Fruit fly (Drosophila melanogaster): ENCODE data around the gene ttk.

Gene ttk

DNA sequence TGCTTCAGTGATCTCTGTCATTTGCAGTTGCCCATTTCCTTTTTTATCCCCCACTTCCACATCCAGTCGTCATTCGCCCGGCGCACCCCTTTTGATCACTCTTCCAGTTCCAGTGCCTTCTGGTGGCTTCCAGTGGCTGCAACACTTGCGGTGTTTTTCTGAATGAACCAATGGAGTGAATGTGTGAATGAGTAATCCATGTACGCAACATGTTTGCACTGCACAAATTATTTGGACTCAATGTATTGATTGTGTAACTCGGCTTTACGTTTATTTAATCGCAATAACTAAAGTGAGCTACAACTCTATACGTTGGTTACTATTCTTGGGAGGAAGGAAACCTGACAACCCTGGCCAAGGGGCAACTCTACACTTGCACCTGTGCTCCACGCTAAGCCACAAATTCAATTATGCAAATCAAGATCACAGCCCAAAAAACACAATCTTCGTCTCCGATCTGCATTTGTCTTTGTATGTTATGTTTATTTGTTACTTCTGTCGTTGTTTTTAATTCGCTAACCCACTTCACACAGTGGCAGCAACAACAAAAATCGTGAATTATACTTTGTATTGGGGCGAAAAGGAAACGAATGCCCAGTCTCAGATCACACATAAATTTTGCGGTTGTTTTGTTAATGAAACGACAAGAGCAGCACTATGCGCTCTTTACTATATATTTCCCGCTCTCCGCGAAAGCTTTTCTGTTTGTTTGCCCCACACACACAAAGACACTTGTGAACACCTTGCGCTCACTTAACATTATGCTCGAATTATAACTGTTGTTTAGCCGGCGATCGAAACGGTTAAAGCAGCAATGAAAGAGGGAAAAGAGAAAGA is 1.4 kb downstream of the ttk start:
- TF ChIP-seq ovo (GFP tag; optimal IDR thresholded peaks at IDR 0.05) (peak; percentile 71), pad (GFP tag; optimal IDR thresholded peaks at IDR 0.05) (peak; percentile 86), toe (GFP tag; optimal IDR thresholded peaks at IDR 0.05) (no peak), cic (GFP tag; optimal IDR thresholded peaks at IDR 0.05) (peak; percentile 8), CG14711 (tag; optimal IDR thresholded peaks at IDR 0.05) (peak; percentile 63), kay (GFP tag; ENCODE audit: borderline replicate concordance) (peak; percentile 94)

DNA sequence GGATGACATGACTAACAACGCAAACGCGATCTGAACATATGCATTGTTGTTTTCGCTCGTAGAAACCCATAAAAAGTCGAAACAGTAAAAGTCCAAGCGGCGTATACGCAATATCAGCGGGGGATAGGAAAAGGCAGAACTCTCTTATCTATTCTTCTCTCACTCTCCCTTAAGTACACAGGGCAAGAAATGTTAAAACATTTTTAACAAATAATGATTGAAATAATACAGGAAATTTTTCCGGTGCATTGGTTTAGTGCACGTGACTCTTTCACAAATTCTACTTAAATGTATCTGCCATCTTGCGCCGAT is 2.0 kb downstream of the ttk start:
- TF ChIP-seq CG1620 (GFP tag; optimal IDR thresholded peaks at IDR 0.05) (no peak), CG11617 (GFP tag; optimal IDR thresholded peaks at IDR 0.05) (peak; percentile 3), CG33017 (tag; optimal IDR thresholded peaks at IDR 0.05) (no peak), kay (GFP tag; ENCODE audit: borderline replicate concordance) (peak; percentile 72), Crg-1 (GFP tag; optimal IDR thresholded peaks at IDR 0.05) (no peak), CG14711 (tag; optimal IDR thresholded peaks at IDR 0.05) (no peak), CG12768 (GFP tag; optimal IDR thresholded peaks at IDR 0.05) (no peak), ovo (GFP tag; optimal IDR thresholded peaks at IDR 0.05) (no peak), CG7101 (tag; optimal IDR thresholded peaks at IDR 0.05) (no peak), Hr96 (GFP tag; optimal IDR thresholded peaks at IDR 0.05) (no peak), CG7045 (GFP tag; optimal IDR thresholded peaks at IDR 0.05) (no peak), CG5204 (GFP tag; optimal IDR thresholded peaks at IDR 0.05) (no peak)

DNA sequence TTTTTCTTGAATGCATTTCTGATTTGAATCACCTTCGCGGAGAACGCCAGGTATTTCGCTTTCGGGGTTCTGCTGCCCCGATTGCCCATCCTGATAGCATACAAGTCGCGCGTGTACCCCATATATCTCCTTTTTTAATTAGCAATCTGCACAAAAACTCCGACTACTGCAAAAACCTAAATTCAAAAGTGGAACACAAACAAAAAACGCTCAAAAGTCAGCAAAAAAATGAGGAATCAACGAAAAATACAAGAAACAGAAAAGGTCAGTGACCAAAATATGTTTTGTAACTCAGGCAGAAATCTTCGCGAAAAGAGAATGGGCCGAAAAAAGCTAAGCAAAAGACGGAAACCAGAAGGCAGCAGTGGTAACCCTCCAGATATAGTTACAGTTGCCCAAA is 2.6 kb downstream of the ttk start:
- TF ChIP-seq CG11617 (GFP tag; optimal IDR thresholded peaks at IDR 0.05) = no peak
- peak; percentile 95 for TF ChIP-seq tj (GFP tag; optimal IDR thresholded peaks at IDR 0.05)

DNA sequence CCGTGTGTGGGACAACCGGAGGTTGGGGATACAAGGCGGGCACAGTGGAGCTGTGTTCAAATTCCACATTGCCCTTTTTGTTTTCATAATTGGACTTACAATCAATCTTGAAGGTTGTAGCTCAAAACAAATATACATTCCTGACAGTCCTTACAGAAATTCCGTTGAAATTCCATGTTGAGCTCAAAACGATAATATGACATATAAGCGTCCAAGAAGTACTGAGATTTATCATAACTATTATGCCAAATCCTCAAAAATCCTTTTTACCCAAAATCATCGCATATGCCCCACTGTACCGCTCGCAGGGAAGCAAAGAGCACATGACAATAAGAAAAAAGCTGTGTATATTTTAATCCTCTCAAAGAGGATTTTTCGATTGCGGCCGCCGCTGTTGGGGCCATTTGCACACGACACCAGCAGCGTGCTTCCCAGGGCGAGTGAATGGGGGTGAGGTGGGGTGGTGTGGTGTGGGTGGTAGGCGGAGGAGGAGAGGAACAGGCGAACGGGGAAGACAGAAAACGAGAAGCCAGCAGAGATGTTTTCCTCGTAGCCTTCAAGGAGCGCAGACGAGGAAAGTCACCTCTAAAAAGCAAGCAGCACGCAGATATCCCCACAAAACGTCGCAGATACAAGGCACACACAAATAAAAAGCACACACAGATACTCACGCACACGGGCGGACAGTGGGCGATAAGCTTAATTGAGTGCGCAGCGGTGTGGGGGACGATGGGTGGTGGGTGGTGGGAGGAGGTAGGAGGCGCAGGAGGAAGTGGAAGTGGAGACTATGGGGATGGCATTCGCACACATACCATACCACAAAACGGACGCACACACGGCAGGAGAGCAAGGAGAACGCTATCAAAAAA is 3.9 kb downstream of the ttk start:
- TF ChIP-seq Hr96 (GFP tag; optimal IDR thresholded peaks at IDR 0.05) (no peak), CG12768 (GFP tag; optimal IDR thresholded peaks at IDR 0.05) (no peak), toe (GFP tag; optimal IDR thresholded peaks at IDR 0.05) (peak; percentile 26), Clk (GFP tag; optimal IDR thresholded peaks at IDR 0.05) (no peak), Mnt (GFP tag; optimal IDR thresholded peaks at IDR 0.05) (no peak), CG1620 (GFP tag; optimal IDR thresholded peaks at IDR 0.05) (no peak), CG5204 (GFP tag; optimal IDR thresholded peaks at IDR 0.05) (peak; percentile 60), CG7045 (GFP tag; optimal IDR thresholded peaks at IDR 0.05) (peak; percentile 15), ovo (GFP tag; optimal IDR thresholded peaks at IDR 0.05) (no peak), Crg-1 (GFP tag; optimal IDR thresholded peaks at IDR 0.05) (no peak), CG33017 (tag; optimal IDR thresholded peaks at IDR 0.05) (peak; percentile 5), pad (GFP tag; optimal IDR thresholded peaks at IDR 0.05) (no peak), CG7101 (tag; optimal IDR thresholded peaks at IDR 0.05) (no peak), bab1 (GFP tag; optimal IDR thresholded peaks at IDR 0.05) (no peak), cnc (optimal IDR thresholded peaks at IDR 0.05) (no peak), tj (GFP tag; optimal IDR thresholded peaks at IDR 0.05) (no peak)

DNA sequence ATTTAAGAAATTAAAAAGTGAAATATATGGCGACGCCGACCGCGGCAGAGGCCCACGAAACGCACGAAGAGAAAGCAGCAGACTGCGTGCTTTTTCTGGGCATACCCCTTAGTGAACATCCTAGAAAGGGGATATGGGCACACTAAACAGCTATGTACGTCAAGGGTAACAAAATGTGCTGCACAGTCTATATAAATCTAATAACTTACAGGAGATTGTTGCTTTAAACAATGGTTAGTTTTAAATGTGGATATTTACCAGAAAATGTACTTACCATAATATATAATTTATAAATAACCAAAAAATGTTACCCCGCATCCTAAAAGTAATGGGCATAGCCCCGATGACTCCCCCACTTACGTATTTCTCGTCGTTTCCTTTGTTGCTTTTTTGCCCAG is 4.5 kb downstream of the ttk start:
- TF ChIP-seq cic (GFP tag; optimal IDR thresholded peaks at IDR 0.05) = no peak
- TF ChIP-seq bab1 (GFP tag; optimal IDR thresholded peaks at IDR 0.05) = no peak
- no peak for TF ChIP-seq Mnt (GFP tag; optimal IDR thresholded peaks at IDR 0.05)
- TF ChIP-seq CG1620 (GFP tag; optimal IDR thresholded peaks at IDR 0.05) = no peak

DNA sequence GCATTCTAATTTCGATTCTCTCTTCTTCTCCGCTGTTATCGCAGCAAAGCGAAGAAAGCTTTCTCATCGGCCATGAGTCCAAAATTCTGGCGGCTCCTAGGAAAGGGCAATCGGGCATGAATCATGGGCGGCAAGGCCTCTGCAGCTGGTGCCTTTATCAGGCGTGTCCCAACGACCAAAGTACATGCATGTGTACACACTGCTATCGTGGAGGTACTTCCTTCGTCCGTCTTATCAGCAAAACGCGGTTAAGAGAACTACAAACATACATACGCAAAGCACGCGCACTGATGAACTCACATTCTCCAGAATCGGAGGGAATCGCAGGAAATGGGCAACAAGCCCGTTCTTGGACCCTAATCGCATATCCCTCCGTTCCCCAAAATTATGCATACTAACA is 5.3 kb downstream of the ttk start:
- TF ChIP-seq CG33017 (tag; optimal IDR thresholded peaks at IDR 0.05) (no peak), CG11617 (GFP tag; optimal IDR thresholded peaks at IDR 0.05) (no peak), cic (GFP tag; optimal IDR thresholded peaks at IDR 0.05) (no peak), Hr96 (GFP tag; optimal IDR thresholded peaks at IDR 0.05) (no peak), pad (GFP tag; optimal IDR thresholded peaks at IDR 0.05) (no peak), Clk (GFP tag; optimal IDR thresholded peaks at IDR 0.05) (no peak), tj (GFP tag; optimal IDR thresholded peaks at IDR 0.05) (no peak), CG7101 (tag; optimal IDR thresholded peaks at IDR 0.05) (no peak), CG1620 (GFP tag; optimal IDR thresholded peaks at IDR 0.05) (no peak), Mnt (GFP tag; optimal IDR thresholded peaks at IDR 0.05) (no peak), toe (GFP tag; optimal IDR thresholded peaks at IDR 0.05) (no peak), kay (GFP tag; ENCODE audit: borderline replicate concordance) (no peak), Crg-1 (GFP tag; optimal IDR thresholded peaks at IDR 0.05) (no peak), CG12768 (GFP tag; optimal IDR thresholded peaks at IDR 0.05) (no peak), CG5204 (GFP tag; optimal IDR thresholded peaks at IDR 0.05) (no peak)

DNA sequence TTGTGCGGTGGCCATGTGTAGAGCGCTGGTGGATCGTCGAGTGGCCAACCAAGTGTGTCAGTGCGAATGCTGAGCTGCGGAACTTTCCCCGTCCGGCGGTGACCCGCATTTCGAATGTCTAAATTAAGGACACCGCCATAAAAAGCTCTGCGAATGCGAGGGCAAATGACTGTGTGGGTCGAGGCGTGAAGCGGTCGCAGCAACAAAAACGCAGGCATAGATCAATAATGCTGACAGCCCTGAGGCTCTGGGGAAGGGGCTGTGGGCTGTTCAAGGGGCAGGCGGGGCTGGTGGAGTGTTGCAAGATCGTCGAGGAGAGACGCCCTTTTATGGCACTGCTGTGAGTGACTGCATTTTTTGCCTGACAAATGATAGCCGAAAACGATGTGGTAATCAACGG is 5.8 kb downstream of the ttk start:
- TF ChIP-seq CG33017 (tag; optimal IDR thresholded peaks at IDR 0.05) = no peak
- TF ChIP-seq ovo (GFP tag; optimal IDR thresholded peaks at IDR 0.05) = no peak
- TF ChIP-seq CG7101 (tag; optimal IDR thresholded peaks at IDR 0.05) = no peak
- TF ChIP-seq pad (GFP tag; optimal IDR thresholded peaks at IDR 0.05) = no peak
- no peak for TF ChIP-seq Clk (GFP tag; optimal IDR thresholded peaks at IDR 0.05)
- no peak for TF ChIP-seq bab1 (GFP tag; optimal IDR thresholded peaks at IDR 0.05)
- TF ChIP-seq CG1620 (GFP tag; optimal IDR thresholded peaks at IDR 0.05) = no peak
- no peak for TF ChIP-seq Crg-1 (GFP tag; optimal IDR thresholded peaks at IDR 0.05)
- TF ChIP-seq CG11617 (GFP tag; optimal IDR thresholded peaks at IDR 0.05) = no peak
- TF ChIP-seq cic (GFP tag; optimal IDR thresholded peaks at IDR 0.05) = no peak
- no peak for TF ChIP-seq CG5204 (GFP tag; optimal IDR thresholded peaks at IDR 0.05)
- no peak for TF ChIP-seq Hr96 (GFP tag; optimal IDR thresholded peaks at IDR 0.05)
